Fruit fly (Drosophila melanogaster) whole organism, embryonic: ENCODE results near the gene PXo.

Experiments
- BtbVII ChIP-seq: fragments of 200-800 bp; sonication (Bioruptor generic); optimal IDR thresholded peaks from 3 replicates; lab custom pipeline; 2017; ENCODE audit warnings: missing biosample characterization, mild to moderate bottlenecking, missing genetic modification characterization
- CG14667 ChIP-seq: fragments of 200-800 bp; sonication (Bioruptor generic); IDR thresholded peaks from 2 replicates; pipeline ENCODE4 v1.3.6; 2022; ENCODE audit warnings: missing biosample characterization, missing genetic modification characterization
- CG16813 ChIP-seq: fragments of 200-800 bp; sonication (Bioruptor generic); IDR thresholded peaks from 3 replicates; pipeline ENCODE4 v1.3.6; 2022; ENCODE audit warnings: missing biosample characterization, missing genetic modification characterization; ENCODE audit not compliant: partially characterized antibody
- CG17612 ChIP-seq: fragments of 200-800 bp; sonication (Bioruptor generic); IDR thresholded peaks from 2 replicates; pipeline ENCODE4 v1.3.6; 2022; ENCODE audit warnings: missing biosample characterization, missing genetic modification characterization
- CG18476 ChIP-seq: fragments of 200-800 bp; sonication (Bioruptor generic); optimal IDR thresholded peaks from 2 replicates; lab custom pipeline; 2016; ENCODE audit warnings: missing biosample characterization, mild to moderate bottlenecking, missing genetic modification characterization
- CG18764 ChIP-seq: fragments of 200-800 bp; sonication (Bioruptor generic); optimal IDR thresholded peaks from 3 replicates; lab custom pipeline; 2016; ENCODE audit warnings: missing biosample characterization, missing genetic modification characterization
- CG2116 ChIP-seq: fragments of 200-800 bp; sonication (Bioruptor generic); optimal IDR thresholded peaks from 3 replicates; lab custom pipeline; 2018; ENCODE audit warnings: missing biosample characterization, mild to moderate bottlenecking, missing genetic modification characterization
- CG33213 ChIP-seq: fragments of 200-800 bp; sonication (Bioruptor generic); optimal IDR thresholded peaks from 3 replicates; lab custom pipeline; 2016; ENCODE audit warnings: missing biosample characterization, missing genetic modification characterization
- CG3407 ChIP-seq: fragments of 200-800 bp; sonication (Bioruptor generic); optimal IDR thresholded peaks from 2 replicates; lab custom pipeline; 2018; ENCODE audit warnings: missing biosample characterization, mild to moderate bottlenecking, missing genetic modification characterization
- CG4282 ChIP-seq: fragments of 200-800 bp; sonication (Bioruptor generic); optimal IDR thresholded peaks from 2 replicates; lab custom pipeline; 2016; ENCODE audit warnings: missing biosample characterization, missing genetic modification characterization
- CG4360 ChIP-seq: fragments of 200-800 bp; sonication (Bioruptor generic); IDR thresholded peaks from 2 replicates; pipeline ENCODE4 v1.3.6; 2022; ENCODE audit warnings: missing biosample characterization, missing genetic modification characterization
- CG4617 ChIP-seq: fragments of 200-800 bp; sonication (Bioruptor generic); optimal IDR thresholded peaks from 3 replicates; lab custom pipeline; 2016; ENCODE audit warnings: missing biosample characterization, missing genetic modification characterization, borderline replicate concordance
- CG4820 ChIP-seq: fragments of 200-800 bp; sonication (Bioruptor generic); optimal IDR thresholded peaks from 3 replicates; lab custom pipeline; 2016; ENCODE audit warnings: missing biosample characterization, missing genetic modification characterization
- CG7786 ChIP-seq: fragments of 200-800 bp; sonication (Bioruptor generic); optimal IDR thresholded peaks from 2 replicates; lab custom pipeline; 2016; ENCODE audit warnings: missing biosample characterization, missing genetic modification characterization
- CG9797 ChIP-seq: fragments of 200-800 bp; sonication (Bioruptor generic); optimal IDR thresholded peaks from 3 replicates; lab custom pipeline; 2018; ENCODE audit warnings: missing biosample characterization, mild to moderate bottlenecking, missing genetic modification characterization
- D ChIP-seq, 2 experiments: fragments of 200-800 bp in 1 of 2; fragments of >200 bp in 1 of 2; sonication (Bioruptor generic) in 1 of 2; optimal IDR thresholded peaks; 2 replicates in 1 of 2; 3 replicates in 1 of 2; lab custom pipeline; 2017; ENCODE audit warnings: mild to moderate bottlenecking in 1 of 2, missing biosample characterization in 1 of 2, missing genetic modification characterization in 1 of 2, missing genetic modification reagents in 1 of 2
- Fer2 ChIP-seq: fragments of 200-800 bp; sonication (Bioruptor generic); optimal IDR thresholded peaks from 2 replicates; lab custom pipeline; 2018; ENCODE audit warnings: missing biosample characterization, mild to moderate bottlenecking, missing genetic modification characterization, moderate library complexity
- Fer3 ChIP-seq: fragments of 200-800 bp; sonication (Bioruptor generic); optimal IDR thresholded peaks from 2 replicates; lab custom pipeline; 2018; ENCODE audit warnings: missing biosample characterization, mild to moderate bottlenecking, missing genetic modification characterization, moderate library complexity
- Jarid2 ChIP-seq: fragments of 200-800 bp; sonication (Bioruptor generic); optimal IDR thresholded peaks from 3 replicates; lab custom pipeline; 2017; ENCODE audit warnings: mild to moderate bottlenecking, missing biosample characterization, missing genetic modification reagents, missing genetic modification characterization
- ab ChIP-seq: fragments of 200-800 bp; sonication (Bioruptor generic); optimal IDR thresholded peaks from 2 replicates; lab custom pipeline; 2016; ENCODE audit warnings: missing biosample characterization, missing genetic modification characterization
- chif ChIP-seq, 2 experiments: fragments of 200-800 bp; sonication (Bioruptor generic); optimal IDR thresholded peaks; 3 replicates each; lab custom pipeline; 2016; ENCODE audit warnings: missing biosample characterization in 2 of 2, missing genetic modification characterization in 2 of 2
- cwo ChIP-seq: fragments of 200-800 bp; sonication (Bioruptor generic); optimal IDR thresholded peaks from 3 replicates; lab custom pipeline; 2017; ENCODE audit warnings: missing biosample characterization, missing genetic modification characterization, mild to moderate bottlenecking, moderate library complexity, missing genetic modification reagents
- grau ChIP-seq: fragments of 200-800 bp; optimal IDR thresholded peaks from 3 replicates; lab custom pipeline; 2019; ENCODE audit warnings: missing biosample characterization, mild to moderate bottlenecking, missing genetic modification characterization, moderate library complexity
- gsb-n ChIP-seq: fragments of 200-800 bp; sonication (Bioruptor generic); optimal IDR thresholded peaks from 3 replicates; lab custom pipeline; 2018; ENCODE audit warnings: missing biosample characterization, mild to moderate bottlenecking, missing genetic modification characterization
- ham ChIP-seq: fragments of 200-800 bp; sonication (Bioruptor generic); IDR thresholded peaks from 2 replicates; pipeline ENCODE4 v1.3.6; 2022; ENCODE audit warnings: missing biosample characterization, missing genetic modification characterization
- hb ChIP-seq: fragments of 200-800 bp; sonication (Bioruptor generic); IDR thresholded peaks from 3 replicates; pipeline ENCODE4 v1.3.6; 2022; ENCODE audit warnings: missing biosample characterization, missing genetic modification characterization; ENCODE audit not compliant: partially characterized antibody
- ind ChIP-seq: fragments of 200-800 bp; sonication (Bioruptor generic); optimal IDR thresholded peaks from 3 replicates; lab custom pipeline; 2016; ENCODE audit warnings: missing biosample characterization, missing genetic modification characterization
- insv ChIP-seq, 2 experiments: fragments of 200-800 bp; sonication (Bioruptor generic); optimal IDR thresholded peaks; 3 replicates each; lab custom pipeline; 2016 to 2018; ENCODE audit warnings: missing biosample characterization in 2 of 2, missing genetic modification characterization in 2 of 2
- kay ChIP-seq: fragments of 200-800 bp; sonication (Bioruptor generic); optimal IDR thresholded peaks from 2 replicates; lab custom pipeline; 2016; ENCODE audit warnings: missing biosample characterization, missing genetic modification characterization
- lov ChIP-seq, 2 experiments: fragments of 200-800 bp in 1 of 2; fragments of >200 bp in 1 of 2; sonication (Bioruptor generic) in 1 of 2; IDR thresholded peaks in 1 of 2; optimal IDR thresholded peaks in 1 of 2; 2 replicates in 1 of 2; 3 replicates in 1 of 2; pipeline versions ENCODE4 v1.3.6 to Lab custom; 2017 to 2022; ENCODE audit warnings: missing biosample characterization in 1 of 2, missing genetic modification characterization in 1 of 2
- oc ChIP-seq: fragments of 200-800 bp; sonication (Bioruptor generic); optimal IDR thresholded peaks from 2 replicates; lab custom pipeline; 2018; ENCODE audit warnings: missing biosample characterization, mild to moderate bottlenecking, missing genetic modification characterization, moderate library complexity
- pita ChIP-seq: fragments of 200-800 bp; sonication (Bioruptor generic); optimal IDR thresholded peaks from 2 replicates; lab custom pipeline; 2017; ENCODE audit warnings: missing biosample characterization, mild to moderate bottlenecking, missing genetic modification characterization
- pros ChIP-seq: fragments of 200-800 bp; sonication (Bioruptor generic); optimal IDR thresholded peaks from 3 replicates; lab custom pipeline; 2019; ENCODE audit warnings: missing biosample characterization, mild to moderate bottlenecking, missing genetic modification characterization, moderate library complexity
- pum ChIP-seq: fragments of 200-800 bp; sonication (Bioruptor generic); optimal IDR thresholded peaks from 2 replicates; lab custom pipeline; 2016; ENCODE audit warnings: missing biosample characterization, missing genetic modification characterization
- sd ChIP-seq: fragments of 200-800 bp; sonication (Bioruptor generic); optimal IDR thresholded peaks from 3 replicates; lab custom pipeline; 2018; ENCODE audit warnings: missing biosample characterization, mild to moderate bottlenecking, missing genetic modification characterization, moderate library complexity
- sisA ChIP-seq: fragments of 200-800 bp; sonication (Bioruptor generic); IDR thresholded peaks from 2 replicates; pipeline ENCODE4 v1.3.6; 2022; ENCODE audit warnings: missing biosample characterization, missing genetic modification characterization
- tap ChIP-seq: fragments of 200-800 bp; optimal IDR thresholded peaks from 3 replicates; lab custom pipeline; 2019; ENCODE audit warnings: missing biosample characterization, mild to moderate bottlenecking, missing genetic modification characterization, moderate library complexity

PXo gene

DNA sequence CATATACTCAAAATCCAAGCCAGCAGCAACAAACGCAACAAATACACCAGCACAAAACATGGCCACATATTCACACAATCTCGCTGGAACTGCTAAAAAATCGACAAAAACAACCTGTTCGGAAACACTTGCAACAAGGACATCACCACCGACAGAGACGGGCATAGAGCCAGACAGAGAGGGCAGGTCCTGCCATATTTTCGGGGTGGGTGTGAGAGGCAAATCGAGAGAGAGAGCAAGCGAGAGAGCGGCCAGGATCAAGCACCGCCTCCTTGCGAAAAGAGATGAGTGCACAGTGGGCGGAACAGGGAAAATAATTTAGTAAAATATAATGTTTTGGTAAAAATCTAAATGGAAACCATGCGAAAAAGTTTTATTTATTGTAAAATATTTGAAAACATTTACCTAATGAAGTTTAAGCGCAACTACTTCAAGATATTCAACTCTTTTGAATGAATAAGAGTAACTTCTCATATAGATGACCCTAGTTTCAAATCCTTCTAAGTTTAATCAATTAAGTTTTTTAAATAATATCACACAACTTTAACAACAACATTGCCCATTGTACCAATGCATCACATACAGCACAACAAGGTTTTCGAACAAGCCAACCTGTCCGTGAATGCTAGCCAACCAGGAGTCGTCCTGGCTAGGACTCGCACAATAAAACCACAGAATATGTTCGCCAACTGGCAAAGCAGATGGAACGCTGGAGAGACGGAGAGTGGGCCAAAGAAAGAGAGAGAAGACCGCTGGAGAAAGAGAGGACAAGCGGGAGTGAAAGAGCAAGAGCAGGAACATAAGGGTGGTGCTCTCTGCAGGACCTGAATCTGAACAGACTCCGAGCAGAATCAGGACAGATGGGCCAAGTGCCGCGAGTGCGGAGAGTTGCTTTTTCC lies 39.6 kb downstream of the PXo start (continued):
- TF ChIP-seq CG16813 (GFP tag; lab: Robert Waterston, UW) (no peak), CG3407 (GFP tag; lab: Kevin White, UChicago) (peak; percentile 13), lov (optimal IDR thresholded peaks at IDR 0.05; lab: Kevin White, UChicago) (no peak), lov (GFP tag; IDR thresholded peaks at IDR 0.05; lab: Robert Waterston, UW) (no peak), pum (GFP tag; lab: Kevin White, UChicago) (no peak), CG17612 (GFP tag; lab: Robert Waterston, UW) (no peak), D (optimal IDR thresholded peaks at IDR 0.05; lab: Kevin White, UChicago) (no peak), D (GFP tag; optimal IDR thresholded peaks at IDR 0.05; lab: Kevin White, UChicago) (peak; percentile 15), CG2116 (peak; percentile 17), CG33213 (GFP tag; lab: Kevin White, UChicago) (no peak), ind (GFP tag; lab: Kevin White, UChicago) (no peak), CG4617 (GFP tag; lab: Kevin White, UChicago) (no peak), CG7786 (GFP tag; lab: Kevin White, UChicago) (peak; percentile 57), hb (no peak), CG14667 (GFP tag; lab: Robert Waterston, UW) (no peak), kay (peak; percentile 10), CG4820 (GFP tag; lab: Kevin White, UChicago) (no peak), Fer2 (tag; lab: Kevin White, UChicago) (no peak)

DNA sequence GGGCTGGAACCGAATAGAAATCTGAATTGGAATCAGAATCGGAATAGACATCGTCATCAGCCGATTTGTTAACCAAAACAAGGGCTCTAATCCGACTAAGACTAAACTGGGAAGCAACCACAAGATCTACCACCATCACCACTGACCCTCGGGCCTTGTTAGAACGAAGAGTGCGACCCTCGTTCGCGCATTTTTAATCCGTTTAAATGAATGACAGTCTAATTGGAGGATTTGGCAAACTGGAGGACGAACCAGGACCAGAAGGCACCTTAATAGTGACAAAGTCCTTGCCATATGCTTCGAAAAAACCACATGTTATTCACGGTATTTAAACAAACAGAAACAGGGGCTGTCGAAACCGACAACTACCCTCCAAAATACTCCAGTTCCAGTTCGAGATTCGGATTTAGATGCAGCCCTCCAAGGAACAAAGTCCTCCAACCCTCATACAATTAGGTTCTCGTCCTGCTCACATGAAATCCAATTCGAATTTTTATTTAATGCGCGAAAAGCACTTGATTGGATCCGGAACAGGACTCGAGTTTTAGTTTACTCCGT lies 42.3 kb downstream of the PXo start:
- TF ChIP-seq CG18476 (GFP tag; lab: Kevin White, UChicago) (peak; percentile 18), gsb-n (tag; lab: Kevin White, UChicago) (peak; percentile 61), tap (tag; lab: Kevin White, UChicago) (peak; percentile 51), cwo (GFP tag; lab: Kevin White, UChicago) (no peak), pros (peak; percentile 69), oc (tag; lab: Kevin White, UChicago) (peak; percentile 43), insv (GFP tag; optimal IDR thresholded peaks at IDR 0.05; lab: Kevin White, UChicago) (peak in 1 of 2 experiments; percentile 92), CG18764 (GFP tag; lab: Kevin White, UChicago) (no peak), BtbVII (GFP tag; lab: Kevin White, UChicago) (no peak), Jarid2 (no peak)

DNA sequence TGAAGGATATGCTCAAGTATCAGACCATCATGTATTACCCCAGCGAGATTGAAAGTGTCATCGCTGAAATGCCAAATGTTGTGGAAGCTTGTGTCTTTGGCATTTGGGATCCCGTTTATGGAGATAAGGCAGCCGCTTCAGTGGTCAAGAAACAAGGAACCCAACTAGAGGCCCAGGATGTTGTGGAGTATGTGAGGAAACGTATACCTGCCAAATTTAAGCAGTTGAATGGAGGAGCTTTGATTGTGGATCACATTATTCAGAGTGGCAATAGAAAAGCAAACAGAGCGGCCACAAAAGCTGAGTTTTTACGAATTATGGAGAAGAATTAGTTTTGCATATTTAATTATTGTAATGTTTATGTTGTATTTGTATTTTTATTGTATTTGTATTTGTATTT lies 48.1 kb downstream of the PXo start, which contains the start of gene CG18586:
CG18586 (plus strand) TSS at position 301 of the 400 bp plus-strand sequence.
- no peak for TF ChIP-seq sd (tag; lab: Kevin White, UChicago)
- no peak for TF ChIP-seq CG4282
- TF ChIP-seq Fer3 (tag; lab: Kevin White, UChicago), result no peak
- TF ChIP-seq pita (GFP tag; lab: Kevin White, UChicago), result no peak
- TF ChIP-seq grau, result no peak
- TF ChIP-seq CG9797 (GFP tag; lab: Kevin White, UChicago), result no peak
- no peak for TF ChIP-seq kay
- TF ChIP-seq sisA, result no peak
- TF ChIP-seq CG4360 (GFP tag; lab: Robert Waterston, UW), result no peak
- TF ChIP-seq chif (GFP tag; optimal IDR thresholded peaks at IDR 0.05; lab: Kevin White, UChicago), result no peak
- TF ChIP-seq ab (GFP tag; lab: Kevin White, UChicago), result no peak
- TF ChIP-seq ham (GFP tag; lab: Robert Waterston, UW), result no peak
